Fruit fly (Drosophila melanogaster) whole organism, embryonic: Measurements from ENCODE around the gene Trxr1.

Experiments
- Abd-B ChIP-seq: fragments of 200-800 bp; sonication (Bioruptor generic); optimal IDR thresholded peaks from 2 replicates; lab custom pipeline; 2018; ENCODE audit warnings: missing biosample characterization, mild to moderate bottlenecking, missing genetic modification characterization, moderate library complexity
- Adf1 ChIP-seq: fragments of 200-800 bp; sonication (Bioruptor generic); IDR thresholded peaks from 2 replicates; pipeline ENCODE4 v1.3.6; 2022; ENCODE audit warnings: missing biosample characterization, missing genetic modification characterization
- Bgb ChIP-seq: fragments of 200-800 bp; sonication (Bioruptor generic); IDR thresholded peaks from 2 replicates; pipeline ENCODE4 v1.3.6; 2022; ENCODE audit warnings: missing biosample characterization, missing genetic modification characterization; ENCODE audit not compliant: partially characterized antibody
- CG10209 ChIP-seq: fragments of 200-800 bp; sonication (Bioruptor generic); optimal IDR thresholded peaks from 3 replicates; lab custom pipeline; 2017; ENCODE audit warnings: missing biosample characterization, mild to moderate bottlenecking, missing genetic modification characterization, missing genetic modification reagents
- CG10431 ChIP-seq: fragments of 200-800 bp; sonication (Bioruptor generic); optimal IDR thresholded peaks from 3 replicates; lab custom pipeline; 2018; ENCODE audit warnings: missing biosample characterization, mild to moderate bottlenecking, missing genetic modification characterization
- CG10654 ChIP-seq: fragments of 200-800 bp; sonication (Bioruptor generic); optimal IDR thresholded peaks from 2 replicates; lab custom pipeline; 2016; ENCODE audit warnings: missing biosample characterization, missing genetic modification characterization
- CG13775 ChIP-seq: fragments of 200-800 bp; sonication (Bioruptor generic); optimal IDR thresholded peaks from 3 replicates; lab custom pipeline; 2017; ENCODE audit warnings: missing biosample characterization, mild to moderate bottlenecking, missing genetic modification characterization
- CG14014 ChIP-seq: fragments of 200-800 bp; sonication (Bioruptor generic); IDR thresholded peaks from 2 replicates; pipeline ENCODE4 v1.3.6; 2022; ENCODE audit warnings: missing biosample characterization, missing genetic modification characterization
- CG14710 ChIP-seq: fragments of 200-800 bp; sonication (Bioruptor generic); optimal IDR thresholded peaks from 3 replicates; lab custom pipeline; 2019; ENCODE audit warnings: missing biosample characterization, mild to moderate bottlenecking, missing genetic modification characterization, moderate library complexity
- CG16779 ChIP-seq: fragments of 200-800 bp; sonication (Bioruptor generic); IDR thresholded peaks from 2 replicates; pipeline ENCODE4 v1.3.6; 2022; ENCODE audit warnings: missing biosample characterization, missing genetic modification characterization
- CG16813 ChIP-seq: fragments of 200-800 bp; sonication (Bioruptor generic); IDR thresholded peaks from 3 replicates; pipeline ENCODE4 v1.3.6; 2022; ENCODE audit warnings: missing biosample characterization, missing genetic modification characterization; ENCODE audit not compliant: partially characterized antibody
- CG18619 ChIP-seq: fragments of 200-800 bp; sonication (Bioruptor generic); optimal IDR thresholded peaks from 3 replicates; lab custom pipeline; 2017; ENCODE audit warnings: missing biosample characterization, mild to moderate bottlenecking, missing genetic modification characterization
- CG31441 ChIP-seq: fragments of 200-800 bp; sonication (Bioruptor generic); IDR thresholded peaks from 2 replicates; pipeline ENCODE4 v1.3.6; 2022; ENCODE audit warnings: missing biosample characterization, missing genetic modification characterization
- CG32767 ChIP-seq: fragments of 200-800 bp; sonication (Bioruptor generic); IDR thresholded peaks from 2 replicates; pipeline ENCODE4 v1.3.6; 2022; ENCODE audit warnings: missing biosample characterization, missing genetic modification characterization
- CG7271 ChIP-seq: fragments of 200-800 bp; sonication (Bioruptor generic); optimal IDR thresholded peaks from 2 replicates; lab custom pipeline; 2018; ENCODE audit warnings: missing biosample characterization, mild to moderate bottlenecking, missing genetic modification characterization, moderate library complexity
- CG7786 ChIP-seq: fragments of 200-800 bp; sonication (Bioruptor generic); optimal IDR thresholded peaks from 2 replicates; lab custom pipeline; 2016; ENCODE audit warnings: missing biosample characterization, missing genetic modification characterization
- CG7963 ChIP-seq: fragments of 200-800 bp; sonication (Bioruptor generic); IDR thresholded peaks from 3 replicates; pipeline ENCODE4 v1.3.6; 2022; ENCODE audit warnings: missing biosample characterization, missing genetic modification characterization; ENCODE audit not compliant: partially characterized antibody
- CG9876 ChIP-seq: fragments of 200-800 bp; sonication (Bioruptor generic); optimal IDR thresholded peaks from 2 replicates; lab custom pipeline; 2016; ENCODE audit warnings: missing biosample characterization, missing genetic modification characterization
- CHES-1-like ChIP-seq: fragments of 200-800 bp; sonication (Bioruptor generic); optimal IDR thresholded peaks from 2 replicates; lab custom pipeline; 2016; ENCODE audit warnings: missing biosample characterization, missing genetic modification characterization
- CkIIα-i1 ChIP-seq: fragments of 200-800 bp; sonication (Bioruptor generic); IDR thresholded peaks from 2 replicates; pipeline ENCODE4 v1.3.6; 2022; ENCODE audit warnings: missing biosample characterization, missing genetic modification characterization
- CrebB ChIP-seq: fragments of 200-800 bp; sonication (Bioruptor generic); optimal IDR thresholded peaks from 3 replicates; lab custom pipeline; 2018; ENCODE audit warnings: missing biosample characterization, mild to moderate bottlenecking, missing genetic modification characterization
- D19A ChIP-seq: fragments of 200-800 bp; optimal IDR thresholded peaks from 3 replicates; lab custom pipeline; 2019; ENCODE audit warnings: missing biosample characterization, mild to moderate bottlenecking, missing genetic modification characterization, moderate library complexity
- Dip2 ChIP-seq: fragments of 200-800 bp; sonication (Bioruptor generic); IDR thresholded peaks from 2 replicates; pipeline ENCODE4 v1.3.6; 2022; ENCODE audit warnings: missing biosample characterization, missing genetic modification characterization
- Elba2 ChIP-seq: fragments of 200-800 bp; sonication (Bioruptor generic); optimal IDR thresholded peaks from 3 replicates; lab custom pipeline; 2016; ENCODE audit warnings: missing biosample characterization, missing genetic modification characterization
- HmgZ ChIP-seq: fragments of 200-800 bp; sonication (Bioruptor generic); optimal IDR thresholded peaks from 2 replicates; lab custom pipeline; 2018; ENCODE audit warnings: missing biosample characterization, mild to moderate bottlenecking, missing genetic modification characterization
- Hmr ChIP-seq: fragments of 200-800 bp; sonication (Bioruptor generic); optimal IDR thresholded peaks from 3 replicates; lab custom pipeline; 2017; ENCODE audit warnings: mild to moderate bottlenecking, missing biosample characterization, missing genetic modification reagents, missing genetic modification characterization
- Lhr ChIP-seq: fragments of 200-800 bp; sonication (Bioruptor generic); optimal IDR thresholded peaks from 3 replicates; lab custom pipeline; 2017; ENCODE audit warnings: mild to moderate bottlenecking, missing biosample characterization, missing genetic modification reagents, missing genetic modification characterization
- Mad ChIP-seq: fragments of 200-800 bp; sonication (Bioruptor generic); optimal IDR thresholded peaks from 2 replicates; lab custom pipeline; 2016; ENCODE audit warnings: missing biosample characterization, missing genetic modification characterization
- Pdp1 ChIP-seq, 2 experiments: fragments of 200-800 bp; sonication (Bioruptor generic); optimal IDR thresholded peaks; 3 replicates each; lab custom pipeline; 2016; ENCODE audit warnings: missing biosample characterization in 2 of 2, missing genetic modification characterization in 2 of 2, mild to moderate bottlenecking in 1 of 2, moderate library complexity in 1 of 2
- Rfx ChIP-seq: fragments of 200-800 bp; sonication (Bioruptor generic); IDR thresholded peaks from 2 replicates; pipeline ENCODE4 v1.3.6; 2022; ENCODE audit warnings: missing biosample characterization, missing genetic modification characterization
- Sox100B ChIP-seq: fragments of 200-800 bp; sonication (Bioruptor generic); optimal IDR thresholded peaks from 3 replicates; lab custom pipeline; 2018; ENCODE audit warnings: missing biosample characterization, mild to moderate bottlenecking, missing genetic modification characterization
- ap ChIP-seq: fragments of 200-800 bp; sonication (Bioruptor generic); IDR thresholded peaks from 2 replicates; pipeline ENCODE4 v1.3.6; 2022; ENCODE audit warnings: missing biosample characterization, missing genetic modification characterization
- az2 ChIP-seq: fragments of 200-800 bp; sonication (Bioruptor generic); optimal IDR thresholded peaks from 3 replicates; lab custom pipeline; 2016; ENCODE audit warnings: missing biosample characterization, missing genetic modification characterization
- bcd ChIP-seq: fragments of 200-800 bp; sonication (Bioruptor generic); optimal IDR thresholded peaks from 2 replicates; lab custom pipeline; 2017; ENCODE audit warnings: missing biosample characterization, mild to moderate bottlenecking, missing genetic modification characterization
- bsh ChIP-seq, 2 experiments: fragments of 200-800 bp; sonication (Bioruptor generic); optimal IDR thresholded peaks; 2 replicates each; lab custom pipeline; 2017 to 2018; ENCODE audit warnings: mild to moderate bottlenecking in 2 of 2, missing biosample characterization in 2 of 2, missing genetic modification characterization in 2 of 2, moderate library complexity in 1 of 2
- cas ChIP-seq: fragments of 200-800 bp; sonication (Bioruptor generic); IDR thresholded peaks from 2 replicates; pipeline ENCODE4 v1.3.6; 2022; ENCODE audit warnings: missing biosample characterization, missing genetic modification characterization
- gcm ChIP-seq: fragments of 200-800 bp; sonication (Bioruptor generic); optimal IDR thresholded peaks from 2 replicates; lab custom pipeline; 2019; ENCODE audit warnings: missing biosample characterization, mild to moderate bottlenecking, missing genetic modification characterization, moderate library complexity
- grn ChIP-seq: fragments of 200-800 bp; sonication (Bioruptor generic); optimal IDR thresholded peaks from 3 replicates; lab custom pipeline; 2017; ENCODE audit warnings: missing biosample characterization, missing genetic modification characterization
- hb ChIP-seq: fragments of 200-800 bp; sonication (Bioruptor generic); IDR thresholded peaks from 3 replicates; pipeline ENCODE4 v1.3.6; 2022; ENCODE audit warnings: missing biosample characterization, missing genetic modification characterization; ENCODE audit not compliant: partially characterized antibody
- knrl ChIP-seq: fragments of 200-800 bp; sonication (Bioruptor generic); IDR thresholded peaks from 3 replicates; pipeline ENCODE4 v1.3.6; 2022; ENCODE audit warnings: missing biosample characterization, missing genetic modification characterization; ENCODE audit not compliant: partially characterized antibody
- nau ChIP-seq: fragments of 200-800 bp; sonication (Bioruptor generic); optimal IDR thresholded peaks from 3 replicates; lab custom pipeline; 2017; ENCODE audit warnings: missing biosample characterization, mild to moderate bottlenecking, missing genetic modification characterization, missing genetic modification reagents
- phol ChIP-seq: fragments of 200-800 bp; sonication (Bioruptor generic); optimal IDR thresholded peaks from 3 replicates; lab custom pipeline; 2018; ENCODE audit warnings: missing biosample characterization, mild to moderate bottlenecking, missing genetic modification characterization, moderate library complexity
- rib ChIP-seq: fragments of 200-800 bp; sonication (Bioruptor generic); IDR thresholded peaks from 2 replicates; pipeline ENCODE4 v1.3.6; 2022; ENCODE audit warnings: missing biosample characterization, missing genetic modification characterization
- salm ChIP-seq: fragments of 200-800 bp; sonication (Bioruptor generic); optimal IDR thresholded peaks from 2 replicates; lab custom pipeline; 2018; ENCODE audit warnings: missing biosample characterization, mild to moderate bottlenecking, missing genetic modification characterization
- slbo ChIP-seq: fragments of 200-800 bp; sonication (Bioruptor generic); IDR thresholded peaks from 2 replicates; pipeline ENCODE4 v1.3.6; 2022; ENCODE audit warnings: missing biosample characterization, missing genetic modification characterization
- trem ChIP-seq: fragments of 200-800 bp; optimal IDR thresholded peaks from 3 replicates; lab custom pipeline; 2019; ENCODE audit warnings: missing biosample characterization, mild to moderate bottlenecking, missing genetic modification characterization, moderate library complexity
- trh ChIP-seq: fragments of 200-800 bp; sonication (Bioruptor generic); optimal IDR thresholded peaks from 2 replicates; lab custom pipeline; 2016; ENCODE audit warnings: missing biosample characterization, missing genetic modification characterization
- tup ChIP-seq: fragments of 200-800 bp; sonication (Bioruptor generic); optimal IDR thresholded peaks from 2 replicates; lab custom pipeline; 2016; ENCODE audit warnings: missing biosample characterization, mild to moderate bottlenecking, missing genetic modification characterization, moderate library complexity
- vfl ChIP-seq: fragments of 200-800 bp; sonication (Bioruptor generic); optimal IDR thresholded peaks from 2 replicates; lab custom pipeline; 2016; ENCODE audit warnings: missing biosample characterization, missing genetic modification characterization
- zf30C ChIP-seq: fragments of 200-800 bp; sonication (Bioruptor generic); optimal IDR thresholded peaks from 3 replicates; lab custom pipeline; 2018; ENCODE audit warnings: missing biosample characterization, mild to moderate bottlenecking, missing genetic modification characterization

Trxr1 gene

dm6 chrX:8252284-8252886 lies 10.1 kb downstream of the Trxr1 start, which contains the start of gene CG1632 (continued):
- peak; percentile 32 for TF ChIP-seq phol (tag; lab: Kevin White, UChicago)
- TF ChIP-seq CG32767 = no peak
- TF ChIP-seq Pdp1 (GFP tag; optimal IDR thresholded peaks at IDR 0.05; lab: Kevin White, UChicago) = no peak
- TF ChIP-seq Lhr (GFP tag; lab: Kevin White, UChicago) = no peak
- no peak for TF ChIP-seq CG10654 (GFP tag; lab: Kevin White, UChicago)
- TF ChIP-seq CG10431 (GFP tag; lab: Kevin White, UChicago) = no peak
- TF ChIP-seq CkIIα-i1 (GFP tag; lab: Robert Waterston, UW) = no peak
- TF ChIP-seq Bgb (GFP tag; lab: Robert Waterston, UW) = no peak
- TF ChIP-seq zf30C (GFP tag; lab: Kevin White, UChicago) = peak; percentile 36
- no peak for TF ChIP-seq CG14014 (GFP tag; lab: Robert Waterston, UW)
- TF ChIP-seq CG31441 = peak; percentile 19; the same call in 1 of the 2 replicates
- no peak for TF ChIP-seq Mad (GFP tag; lab: Kevin White, UChicago)
- TF ChIP-seq CG7786 (GFP tag; lab: Kevin White, UChicago) = no peak
- TF ChIP-seq az2 = no peak
- no peak for TF ChIP-seq trh (GFP tag; lab: Kevin White, UChicago)
- TF ChIP-seq Adf1 (GFP tag; lab: Robert Waterston, UW) = no peak
- peak; percentile 6 for TF ChIP-seq D19A (tag; lab: Kevin White, UChicago)
- peak; percentile 9 for TF ChIP-seq gcm (GFP tag; lab: Kevin White, UChicago)
- no peak for TF ChIP-seq bcd (GFP tag; lab: Kevin White, UChicago)
- TF ChIP-seq Elba2 (GFP tag; lab: Kevin White, UChicago) = no peak
- no peak for TF ChIP-seq CHES-1-like (GFP tag; lab: Kevin White, UChicago)
- no peak for TF ChIP-seq HmgZ (tag; lab: Kevin White, UChicago)
- TF ChIP-seq slbo (GFP tag; lab: Robert Waterston, UW) = no peak
- TF ChIP-seq Rfx = no peak
- TF ChIP-seq CrebB = no peak
- TF ChIP-seq CG14710 = peak; percentile 29
- no peak for TF ChIP-seq cas (GFP tag; lab: Robert Waterston, UW)
- no peak for TF ChIP-seq ap (GFP tag; lab: Robert Waterston, UW)
- no peak for TF ChIP-seq knrl (GFP tag; lab: Robert Waterston, UW)
- peak; percentile 57 to 75 for TF ChIP-seq bsh (GFP tag; optimal IDR thresholded peaks at IDR 0.05; lab: Kevin White, UChicago)
- TF ChIP-seq vfl = no peak
- peak; percentile 4 for TF ChIP-seq CG10209 (GFP tag; lab: Kevin White, UChicago)
- TF ChIP-seq CG16813 = no peak
- TF ChIP-seq CG7271 (tag; lab: Kevin White, UChicago) = no peak
- no peak for TF ChIP-seq CG13775
- TF ChIP-seq CG9876 (GFP tag; lab: Kevin White, UChicago) = no peak
- TF ChIP-seq CG16779 (GFP tag; lab: Robert Waterston, UW) = no peak
- TF ChIP-seq salm (tag; lab: Kevin White, UChicago) = no peak
- TF ChIP-seq tup (GFP tag; lab: Kevin White, UChicago) = no peak
- TF ChIP-seq CG18619 (GFP tag; lab: Kevin White, UChicago) = no peak
- TF ChIP-seq Abd-B = no peak
- no peak for TF ChIP-seq nau
- no peak for TF ChIP-seq grn (GFP tag; lab: Kevin White, UChicago)
- no peak for TF ChIP-seq Dip2 (GFP tag; lab: Robert Waterston, UW)
- TF ChIP-seq hb (GFP tag; lab: Robert Waterston, UW) = no peak
- peak; percentile 26 for TF ChIP-seq trem (tag; lab: Kevin White, UChicago)
- no peak for TF ChIP-seq Sox100B
- TF ChIP-seq rib (GFP tag; lab: Robert Waterston, UW) = no peak
- no peak for TF ChIP-seq CG7963 (GFP tag; lab: Robert Waterston, UW)
- TF ChIP-seq Hmr = no peak
